Worm (Caenorhabditis elegans) whole organism, early embryonic: Measurements from ENCODE around the gene sao-1.
A peak's percentile ranks its signal among the peaks of the same experiment; 100 is the strongest.

Experiments used
- B0310.2 ChIP-seq: sonication (generic microtip); optimal IDR thresholded peaks from 2 replicates; lab custom pipeline; 2016; ENCODE audit warnings: mild to moderate bottlenecking, missing genetic modification characterization, missing compliant biosample characterization
- F13C5.2 ChIP-seq: sonication (generic microtip); optimal IDR thresholded peaks from 2 replicates; lab custom pipeline; 2017; ENCODE audit warnings: mild to moderate bottlenecking, missing genetic modification characterization, inconsistent platforms, missing compliant biosample characterization
- aly-1 ChIP-seq: sonication (generic microtip); optimal IDR thresholded peaks from 2 replicates; lab custom pipeline; 2016; ENCODE audit warnings: missing genetic modification characterization, missing compliant biosample characterization
- ama-1 ChIP-seq: fragments of 150-350 bp; optimal IDR thresholded peaks from 2 replicates; lab custom pipeline; 2014
- ceh-13 ChIP-seq: fragments of 200-800 bp; sonication (Bioruptor generic); optimal IDR thresholded peaks from 2 replicates; lab custom pipeline; 2018; ENCODE audit warnings: mild to moderate bottlenecking, missing genetic modification characterization, missing compliant biosample characterization
- ceh-36 ChIP-seq: sonication (generic microtip); optimal IDR thresholded peaks from 2 replicates; lab custom pipeline; 2016; ENCODE audit warnings: missing genetic modification characterization, inconsistent platforms, missing compliant biosample characterization
- ets-7 ChIP-seq: sonication (generic microtip); optimal IDR thresholded peaks from 2 replicates; lab custom pipeline; 2016; ENCODE audit warnings: missing genotype, missing genetic modification characterization, missing compliant biosample characterization
- flt-1 ChIP-seq: fragments of 200-800 bp; sonication (Bioruptor generic); IDR thresholded peaks from 2 replicates; pipeline ENCODE4 v1.3.6; 2022; ENCODE audit warnings: missing genetic modification characterization, missing compliant biosample characterization
- hmbx-1 ChIP-seq: sonication (generic microtip); optimal IDR thresholded peaks from 2 replicates; lab custom pipeline; 2016; ENCODE audit warnings: mild to moderate bottlenecking, missing genetic modification characterization, missing compliant biosample characterization
- hmg-4 ChIP-seq: fragments of 200-800 bp; sonication (Bioruptor generic); optimal IDR thresholded peaks from 2 replicates; lab custom pipeline; 2018; ENCODE audit warnings: mild to moderate bottlenecking, missing genetic modification characterization, missing compliant biosample characterization
- hnd-1 ChIP-seq: sonication (generic microtip); optimal IDR thresholded peaks from 2 replicates; lab custom pipeline; 2016; ENCODE audit warnings: missing genetic modification characterization, missing compliant biosample characterization
- pes-1 ChIP-seq: fragments of 200-800 bp; sonication (Bioruptor generic); IDR thresholded peaks from 2 replicates; pipeline ENCODE4 v1.3.6; 2022; ENCODE audit warnings: missing genetic modification reagents, missing genetic modification characterization, missing compliant biosample characterization
- scrt-1 ChIP-seq: fragments of 200-800 bp; sonication (Bioruptor generic); IDR thresholded peaks from 2 replicates; pipeline ENCODE4 v1.3.6; 2022; ENCODE audit warnings: missing genetic modification characterization, missing compliant biosample characterization
- sea-1 ChIP-seq: fragments of 200-800 bp; sonication (Bioruptor generic); conservative IDR thresholded peaks from 2 replicates; pipeline ENCODE4 v1.3.6; 2022; ENCODE audit warnings: missing genetic modification characterization, missing compliant biosample characterization
- tbx-11 ChIP-seq: fragments of 200-800 bp; sonication (Bioruptor generic); IDR thresholded peaks from 2 replicates; pipeline ENCODE4 v1.3.6; 2022; ENCODE audit warnings: missing genetic modification characterization, missing compliant biosample characterization
- tbx-37 ChIP-seq: fragments of 200-800 bp; sonication (Bioruptor generic); conservative IDR thresholded peaks from 2 replicates; pipeline ENCODE4 v1.3.6; 2022; ENCODE audit warnings: missing genetic modification reagents, missing genetic modification characterization, missing compliant biosample characterization
- tra-4 ChIP-seq: sonication (generic microtip); optimal IDR thresholded peaks from 2 replicates; lab custom pipeline; 2017; ENCODE audit warnings: missing genetic modification characterization, missing compliant biosample characterization

The sao-1 gene

ce11 chrV:13955370-13956089, 8.2 kb upstream of the sao-1 start:
- TF ChIP-seq hnd-1 (tag; lab: Kevin White, UChicago) (no peak), hmbx-1 (no peak), tbx-37 (GFP tag; lab: Robert Waterston, UW) (no peak), ceh-13 (GFP tag; lab: Kevin White, UChicago) (no peak), sea-1 (GFP tag; lab: Robert Waterston, UW) (no peak), ama-1 (lab: Kevin White, UChicago) (no peak), tbx-11 (no peak), B0310.2 (tag; lab: Kevin White, UChicago) (no peak), scrt-1 (GFP tag; lab: Robert Waterston, UW) (no peak), pes-1 (no peak), aly-1 (no peak), hmg-4 (GFP tag; lab: Kevin White, UChicago) (no peak)

ce11 chrV:13957691-13958090, 6.0 kb upstream of the sao-1 start:
- TF ChIP-seq F13C5.2 (tag; lab: Kevin White, UChicago) (no peak), tra-4 (no peak), ets-7 (tag; lab: Kevin White, UChicago) (no peak), ama-1 (lab: Kevin White, UChicago) (no peak), hnd-1 (tag; lab: Kevin White, UChicago) (no peak), B0310.2 (tag; lab: Kevin White, UChicago) (no peak), tbx-11 (no peak), aly-1 (no peak), tbx-37 (GFP tag; lab: Robert Waterston, UW) (no peak), sea-1 (GFP tag; lab: Robert Waterston, UW) (no peak), hmbx-1 (no peak), hmg-4 (GFP tag; lab: Kevin White, UChicago) (no peak), scrt-1 (GFP tag; lab: Robert Waterston, UW) (no peak), pes-1 (no peak), ceh-36 (tag; lab: Kevin White, UChicago) (no peak), ceh-13 (GFP tag; lab: Kevin White, UChicago) (no peak), flt-1 (GFP tag; lab: Robert Waterston, UW) (no peak)

- no peak for TF ChIP-seq scrt-1 (GFP tag; lab: Robert Waterston, UW)
- no peak for TF ChIP-seq tbx-11
- TF ChIP-seq ets-7 (tag; lab: Kevin White, UChicago) = no peak
- no peak for TF ChIP-seq ama-1 (lab: Kevin White, UChicago)
- no peak for TF ChIP-seq ceh-36 (tag; lab: Kevin White, UChicago)
- no peak for TF ChIP-seq F13C5.2 (tag; lab: Kevin White, UChicago)
- no peak for TF ChIP-seq hmbx-1
- TF ChIP-seq hmg-4 (GFP tag; lab: Kevin White, UChicago) = no peak
- TF ChIP-seq tbx-37 (GFP tag; lab: Robert Waterston, UW) = no peak
- TF ChIP-seq sea-1 (GFP tag; lab: Robert Waterston, UW) = no peak
- TF ChIP-seq pes-1 = no peak
- TF ChIP-seq flt-1 (GFP tag; lab: Robert Waterston, UW) = no peak
- TF ChIP-seq aly-1 = no peak
- TF ChIP-seq hnd-1 (tag; lab: Kevin White, UChicago) = no peak
- TF ChIP-seq tra-4 = no peak
- no peak for TF ChIP-seq B0310.2 (tag; lab: Kevin White, UChicago)
- TF ChIP-seq ceh-13 (GFP tag; lab: Kevin White, UChicago) = no peak
These were observed 5.5 kb upstream of the sao-1 start, which contains the start of gene R10D12.10 for ce11 chrV:13958247-13958646. R10D12.10 (minus strand) TSS chrV:13958347.

ce11 chrV:13960916-13961315, 2.8 kb upstream of the sao-1 start, which contains the start of gene srh-24:
srh-24 (minus strand) TSS chrV:13961016.
- TF ChIP-seq tbx-11 = no peak
- no peak for TF ChIP-seq scrt-1 (GFP tag; lab: Robert Waterston, UW)
- TF ChIP-seq F13C5.2 (tag; lab: Kevin White, UChicago) = no peak
- no peak for TF ChIP-seq hmg-4 (GFP tag; lab: Kevin White, UChicago)
- no peak for TF ChIP-seq ceh-13 (GFP tag; lab: Kevin White, UChicago)
- TF ChIP-seq tbx-37 (GFP tag; lab: Robert Waterston, UW) = no peak
- TF ChIP-seq tra-4 = no peak
- TF ChIP-seq hnd-1 (tag; lab: Kevin White, UChicago) = no peak
- no peak for TF ChIP-seq hmbx-1
- TF ChIP-seq flt-1 (GFP tag; lab: Robert Waterston, UW) = no peak
- TF ChIP-seq ama-1 (lab: Kevin White, UChicago) = no peak
- no peak for TF ChIP-seq aly-1
- no peak for TF ChIP-seq ceh-36 (tag; lab: Kevin White, UChicago)
- TF ChIP-seq sea-1 (GFP tag; lab: Robert Waterston, UW) = no peak
- no peak for TF ChIP-seq pes-1
- no peak for TF ChIP-seq B0310.2 (tag; lab: Kevin White, UChicago)
- no peak for TF ChIP-seq ets-7 (tag; lab: Kevin White, UChicago)

ce11 chrV:13961927-13962419, 1.8 kb upstream of the sao-1 start, which contains the start of the genes algn-13 and R10D12.13:
algn-13 (minus strand) TSS chrV:13961977.
R10D12.13 (plus strand) TSS chrV:13962417.
- TF ChIP-seq aly-1 (peak; percentile 57), scrt-1 (GFP tag; lab: Robert Waterston, UW) (peak; percentile 77), tbx-11 (peak; percentile 80; the same call in 1 of the 2 replicates), sea-1 (GFP tag; lab: Robert Waterston, UW) (peak; percentile 83), hnd-1 (tag; lab: Kevin White, UChicago) (peak; percentile 62), flt-1 (GFP tag; lab: Robert Waterston, UW) (peak; percentile 73), ama-1 (lab: Kevin White, UChicago) (no peak), ceh-13 (GFP tag; lab: Kevin White, UChicago) (peak; percentile 50), tbx-37 (GFP tag; lab: Robert Waterston, UW) (peak; percentile 73; the same call in 1 of the 2 replicates), ceh-36 (tag; lab: Kevin White, UChicago) (peak; percentile 60), pes-1 (peak; percentile 89), B0310.2 (tag; lab: Kevin White, UChicago) (peak; percentile 48), hmg-4 (GFP tag; lab: Kevin White, UChicago) (peak; percentile 77), tra-4 (peak; percentile 42), hmbx-1 (peak; percentile 47), ets-7 (tag; lab: Kevin White, UChicago) (peak; percentile 69), F13C5.2 (tag; lab: Kevin White, UChicago) (peak; percentile 85)

ce11 chrV:13980807-13981206, 17.1 kb downstream of the sao-1 start, which contains the start of gene eol-1:
eol-1 (minus strand) TSS chrV:13980907.
- TF ChIP-seq pes-1 (no peak), F13C5.2 (tag; lab: Kevin White, UChicago) (no peak), hmbx-1 (no peak), ceh-36 (tag; lab: Kevin White, UChicago) (no peak), tbx-11 (no peak), ets-7 (tag; lab: Kevin White, UChicago) (no peak), tra-4 (no peak), flt-1 (GFP tag; lab: Robert Waterston, UW) (no peak), scrt-1 (GFP tag; lab: Robert Waterston, UW) (no peak), sea-1 (GFP tag; lab: Robert Waterston, UW) (no peak), B0310.2 (tag; lab: Kevin White, UChicago) (no peak), ceh-13 (GFP tag; lab: Kevin White, UChicago) (no peak), hmg-4 (GFP tag; lab: Kevin White, UChicago) (no peak), ama-1 (lab: Kevin White, UChicago) (no peak), tbx-37 (GFP tag; lab: Robert Waterston, UW) (no peak), hnd-1 (tag; lab: Kevin White, UChicago) (no peak), aly-1 (no peak)
